Worm (Caenorhabditis elegans) whole organism, L4 larva: ENCODE data around the gene F09E5.8.

Experiments
- F37D6.2 ChIP-seq: sonication (generic microtip); optimal IDR thresholded peaks from 2 replicates; lab custom pipeline; 2016; ENCODE audit warnings: mild to moderate bottlenecking, missing genetic modification characterization, missing compliant biosample characterization
- F44E2.7 ChIP-seq: fragments of 200-800 bp; sonication (Bioruptor generic); IDR thresholded peaks from 2 replicates; pipeline ENCODE4 v2.1.2; 2022; ENCODE audit warnings: missing genetic modification characterization, missing compliant biosample characterization
- F49E8.2 ChIP-seq: sonication (generic microtip); optimal IDR thresholded peaks from 2 replicates; lab custom pipeline; 2016; ENCODE audit warnings: missing compliant biosample characterization, mild to moderate bottlenecking, missing genetic modification characterization, borderline replicate concordance
- R02D3.7 ChIP-seq: fragments of 150-350 bp; sonication (generic microtip); optimal IDR thresholded peaks from 3 replicates; lab custom pipeline; 2014; ENCODE audit warnings: missing biosample characterization, missing genetic modification characterization
- Y105C5A.15 ChIP-seq: fragments of 200-800 bp; sonication (Bioruptor generic); IDR thresholded peaks from 2 replicates; pipeline ENCODE4 v1.3.6; 2022; ENCODE audit warnings: missing genetic modification characterization, missing compliant biosample characterization
- Y48G9A.11 ChIP-seq: fragments of 200-800 bp; sonication (Bioruptor generic); IDR thresholded peaks from 2 replicates; pipeline ENCODE4 v1.3.6; 2022; ENCODE audit warnings: missing genetic modification reagents, missing genetic modification characterization, missing compliant biosample characterization
- Y5F2A.4 ChIP-seq: fragments of 200-800 bp; sonication (Bioruptor generic); optimal IDR thresholded peaks from 2 replicates; lab custom pipeline; 2018; ENCODE audit warnings: mild to moderate bottlenecking, missing genetic modification characterization, missing compliant biosample characterization
- ZK337.2 ChIP-seq: fragments of 200-800 bp; sonication (Bioruptor generic); IDR thresholded peaks from 2 replicates; pipeline ENCODE4 v1.3.6; 2022; ENCODE audit warnings: missing genetic modification reagents, missing genetic modification characterization, missing compliant biosample characterization
- ZK546.5 ChIP-seq, 2 experiments: sonication (generic microtip); optimal IDR thresholded peaks; 2 replicates each; lab custom pipeline; 2017; ENCODE audit warnings: missing biosample characterization in 2 of 2, missing genetic modification characterization in 2 of 2
- aha-1 ChIP-seq: fragments of 150-350 bp; peaks from one replicate; lab custom pipeline; 2014; ENCODE audit warnings: missing biosample characterization, missing genetic modification characterization
- arid-1 ChIP-seq: fragments of 200-800 bp; sonication (Bioruptor generic); conservative IDR thresholded peaks from 2 replicates; pipeline ENCODE4 v1.3.6; 2022; ENCODE audit warnings: missing genetic modification reagents, missing genetic modification characterization, missing compliant biosample characterization
- attf-4 ChIP-seq: sonication (generic microtip); optimal IDR thresholded peaks from 3 replicates; lab custom pipeline; 2017; ENCODE audit warnings: missing biosample characterization, missing genetic modification characterization
- ceh-32 ChIP-seq: sonication (generic microtip); optimal IDR thresholded peaks from 2 replicates; lab custom pipeline; 2016; ENCODE audit warnings: mild to moderate bottlenecking, missing genetic modification characterization, missing compliant biosample characterization; ENCODE audit not compliant: poor library complexity
- cey-2 ChIP-seq: sonication (generic microtip); optimal IDR thresholded peaks from 3 replicates; lab custom pipeline; 2017; ENCODE audit warnings: missing genetic modification characterization, mild to moderate bottlenecking, missing compliant biosample characterization, antibody characterized with exemption, borderline replicate concordance; ENCODE audit not compliant: insufficient read depth
- daf-16 ChIP-seq, 3 experiments: sonication (generic microtip); optimal IDR thresholded peaks; 2 replicates each; lab custom pipeline; 2016 to 2017; ENCODE audit warnings: missing genetic modification characterization in 3 of 3, missing genetic modification reagents in 3 of 3, mild to moderate bottlenecking in 2 of 3, missing compliant biosample characterization in 2 of 3, missing biosample characterization in 1 of 3, moderate library complexity in 1 of 3
- daf-8 ChIP-seq: fragments of 200-800 bp; sonication (Bioruptor generic); IDR thresholded peaks from 2 replicates; pipeline ENCODE4 v1.3.6; 2022; ENCODE audit warnings: missing genetic modification characterization, missing compliant biosample characterization
- gei-8 ChIP-seq: fragments of 200-800 bp; sonication (Bioruptor generic); optimal IDR thresholded peaks from 2 replicates; lab custom pipeline; 2018; ENCODE audit warnings: mild to moderate bottlenecking, missing genetic modification characterization, missing compliant biosample characterization
- hif-1 ChIP-seq, 2 experiments: sonication (generic microtip); optimal IDR thresholded peaks; 2 replicates each; lab custom pipeline; 2016 to 2017; ENCODE audit warnings: missing compliant biosample characterization in 2 of 2, missing genetic modification characterization in 2 of 2, missing genetic modification reagents in 2 of 2, missing genotype in 2 of 2, mild to moderate bottlenecking in 1 of 2
- hlh-30 ChIP-seq: sonication (generic microtip); optimal IDR thresholded peaks from 2 replicates; lab custom pipeline; 2017; ENCODE audit warnings: antibody characterized with exemption, mild to moderate bottlenecking, missing genetic modification characterization, missing compliant biosample characterization; ENCODE audit not compliant: insufficient read depth
- jun-1 ChIP-seq: fragments of 150-350 bp; optimal IDR thresholded peaks from 2 replicates; lab custom pipeline; 2014; ENCODE audit warnings: missing biosample characterization, missing genetic modification reagents, missing genetic modification characterization
- lin-1 ChIP-seq: fragments of 200-800 bp; sonication (Bioruptor generic); IDR thresholded peaks from 2 replicates; pipeline ENCODE4 v1.3.6; 2022; ENCODE audit warnings: missing genetic modification reagents, missing genetic modification characterization, missing compliant biosample characterization
- lin-13 ChIP-seq: fragments of 150-350 bp; optimal IDR thresholded peaks from 2 replicates; lab custom pipeline; 2014; ENCODE audit warnings: missing biosample characterization, missing genetic modification reagents, missing genetic modification characterization
- lin-15B ChIP-seq: fragments of 150-350 bp; sonication (generic microtip); optimal IDR thresholded peaks from 3 replicates; lab custom pipeline; 2014; ENCODE audit warnings: missing biosample characterization, missing genetic modification characterization
- lin-29 ChIP-seq: fragments of 200-800 bp; sonication (Bioruptor generic); IDR thresholded peaks from 2 replicates; pipeline ENCODE4 v1.3.6; 2022; ENCODE audit warnings: missing genetic modification reagents, missing genetic modification characterization, missing compliant biosample characterization
- lin-39 ChIP-seq: fragments of 150-350 bp; optimal IDR thresholded peaks from 2 replicates; lab custom pipeline; 2014; ENCODE audit warnings: missing biosample characterization, missing genetic modification reagents, missing genetic modification characterization
- lsy-2 ChIP-seq, 2 experiments: fragments of 150-350 bp in 1 of 2; sonication (generic microtip) in 1 of 2; optimal IDR thresholded peaks; 2 replicates each; lab custom pipeline; 2014 to 2017; ENCODE audit warnings: missing biosample characterization in 2 of 2, missing genetic modification characterization in 2 of 2
- madf-5 ChIP-seq, 2 experiments: fragments of 200-800 bp; sonication (Bioruptor generic); IDR thresholded peaks; 2 replicates each; pipeline ENCODE4 v1.3.6; 2022; ENCODE audit warnings: missing compliant biosample characterization in 2 of 2, missing genetic modification characterization in 2 of 2
- mdl-1 ChIP-seq, 2 experiments: fragments of 150-350 bp in 1 of 2; sonication (generic microtip) in 1 of 2; optimal IDR thresholded peaks; 2 replicates each; lab custom pipeline; 2014 to 2017; ENCODE audit warnings: missing biosample characterization in 2 of 2, missing genetic modification characterization in 2 of 2
- mdt-29 ChIP-seq: fragments of 200-800 bp; sonication (Bioruptor generic); IDR thresholded peaks from 2 replicates; pipeline ENCODE4 v1.3.6; 2022; ENCODE audit warnings: missing genetic modification reagents, missing genetic modification characterization, missing compliant biosample characterization
- mep-1 ChIP-seq: fragments of 150-350 bp; sonication (generic microtip); optimal IDR thresholded peaks from 3 replicates; lab custom pipeline; 2014; ENCODE audit warnings: missing biosample characterization, missing genetic modification characterization
- mes-2 ChIP-seq: sonication (generic microtip); optimal IDR thresholded peaks from 2 replicates; lab custom pipeline; 2016; ENCODE audit warnings: missing genotype, mild to moderate bottlenecking, missing genetic modification characterization, missing compliant biosample characterization; ENCODE audit not compliant: poor library complexity, severe bottlenecking
- mxl-2 ChIP-seq: fragments of 200-800 bp; sonication (Bioruptor generic); conservative IDR thresholded peaks from 2 replicates; pipeline ENCODE4 v1.3.6; 2022; ENCODE audit warnings: missing genetic modification reagents, missing genetic modification characterization, missing compliant biosample characterization
- nhr-10 ChIP-seq: fragments of 150-350 bp; optimal IDR thresholded peaks from 2 replicates; lab custom pipeline; 2014; ENCODE audit warnings: missing biosample characterization, missing genetic modification characterization
- nhr-25 ChIP-seq: sonication (generic microtip); optimal IDR thresholded peaks from 2 replicates; lab custom pipeline; 2017; ENCODE audit warnings: missing genetic modification characterization, mild to moderate bottlenecking, missing compliant biosample characterization, antibody characterized with exemption, moderate library complexity, borderline replicate concordance; ENCODE audit not compliant: insufficient read depth
- nhr-28 ChIP-seq: fragments of 150-350 bp; optimal IDR thresholded peaks from 2 replicates; lab custom pipeline; 2014; ENCODE audit warnings: missing biosample characterization, missing genetic modification characterization
- nhr-42 ChIP-seq: fragments of 200-800 bp; sonication (Bioruptor generic); IDR thresholded peaks from 2 replicates; pipeline ENCODE4 v1.3.6; 2022; ENCODE audit warnings: missing genetic modification characterization, missing compliant biosample characterization
- nhr-48 ChIP-seq: sonication (generic microtip); optimal IDR thresholded peaks from 2 replicates; lab custom pipeline; 2016; ENCODE audit warnings: mild to moderate bottlenecking, missing genetic modification characterization, missing compliant biosample characterization
- pqm-1 ChIP-seq: sonication (generic microtip); optimal IDR thresholded peaks from 2 replicates; lab custom pipeline; 2017; ENCODE audit warnings: missing biosample characterization, missing genetic modification characterization
- saeg-2 ChIP-seq: fragments of 200-800 bp; sonication (Bioruptor generic); IDR thresholded peaks from 2 replicates; pipeline ENCODE4 v1.3.6; 2022; ENCODE audit warnings: missing genetic modification reagents, missing genetic modification characterization, missing compliant biosample characterization
- sdz-12 ChIP-seq: fragments of 200-800 bp; sonication (Bioruptor generic); optimal IDR thresholded peaks from 2 replicates; lab custom pipeline; 2018; ENCODE audit warnings: mild to moderate bottlenecking, missing genetic modification characterization, missing compliant biosample characterization
- snpc-1.2 ChIP-seq: fragments of 200-800 bp; sonication (Bioruptor generic); IDR thresholded peaks from 2 replicates; pipeline ENCODE4 v1.3.6; 2022; ENCODE audit warnings: missing genetic modification reagents, missing genetic modification characterization, missing compliant biosample characterization
- snpc-4 ChIP-seq: fragments of 150-350 bp; optimal IDR thresholded peaks from 2 replicates; lab custom pipeline; 2014; ENCODE audit warnings: missing biosample characterization, missing genetic modification characterization
- spr-1 ChIP-seq: sonication (generic microtip); optimal IDR thresholded peaks from 2 replicates; lab custom pipeline; 2016; ENCODE audit warnings: mild to moderate bottlenecking, missing genetic modification characterization, missing compliant biosample characterization
- spr-3 ChIP-seq: fragments of 200-800 bp; sonication (Bioruptor generic); optimal IDR thresholded peaks from 2 replicates; lab custom pipeline; 2018; ENCODE audit warnings: mild to moderate bottlenecking, missing genetic modification characterization, missing compliant biosample characterization
- tra-1 ChIP-seq: fragments of 200-800 bp; sonication (Bioruptor generic); IDR thresholded peaks from 2 replicates; pipeline ENCODE4 v1.3.6; 2022; ENCODE audit warnings: missing genetic modification reagents, missing genetic modification characterization, missing compliant biosample characterization
- unc-39 ChIP-seq: sonication (generic microtip); optimal IDR thresholded peaks from 2 replicates; lab custom pipeline; 2017; ENCODE audit warnings: missing biosample characterization, missing genetic modification characterization
- unc-62 ChIP-seq, 3 experiments: fragments of 150-350 bp in 1 of 3; sonication (generic microtip); optimal IDR thresholded peaks in 2 of 3; peaks in 1 of 3; 1 replicate in 1 of 3; 2 replicates in 2 of 3; lab custom pipeline; 2014 to 2017; ENCODE audit warnings: missing biosample characterization in 3 of 3, missing genetic modification characterization in 3 of 3, missing genetic modification reagents in 3 of 3, missing genotype in 1 of 3
- zip-11 ChIP-seq: fragments of 200-800 bp; sonication (Bioruptor generic); IDR thresholded peaks from 2 replicates; pipeline ENCODE4 v1.3.6; 2022; ENCODE audit warnings: missing genetic modification characterization, missing compliant biosample characterization
- zip-2 ChIP-seq: fragments of 150-350 bp; optimal IDR thresholded peaks from 2 replicates; lab custom pipeline; 2014; ENCODE audit warnings: missing biosample characterization, missing genetic modification characterization

F09E5.8 gene

DNA sequence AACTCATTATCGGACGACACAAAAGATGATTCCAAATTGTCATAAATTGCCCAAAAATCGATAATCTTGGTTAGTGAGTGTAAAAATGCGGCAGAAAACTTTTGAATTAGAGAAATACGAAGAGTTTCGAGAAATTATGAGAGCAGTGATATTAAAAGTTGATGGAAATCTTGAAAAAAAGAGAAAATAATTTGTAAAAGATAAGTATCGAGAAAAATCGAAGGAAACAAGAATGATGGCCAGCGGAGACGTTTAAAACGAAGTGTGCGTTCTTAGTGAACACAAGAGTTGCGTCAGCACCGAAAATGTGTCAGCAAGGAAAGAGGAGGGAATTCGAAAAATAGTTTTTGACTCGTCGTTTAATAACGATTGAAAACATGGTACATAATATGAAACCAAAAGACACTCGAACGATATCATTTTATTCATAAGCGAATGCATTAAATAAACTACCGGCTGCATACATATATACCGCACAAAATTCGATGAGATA is 39.4 kb downstream of the F09E5.8 start, which contains the start of gene ndx-6 (continued):
- TF ChIP-seq lin-39 (tag; lab: Kevin White, UChicago), result no peak
- no peak for TF ChIP-seq saeg-2
- TF ChIP-seq hif-1 (tag; optimal IDR thresholded peaks at IDR 0.05; lab: Kevin White, UChicago), result peak in 1 of 2 experiments; percentile 43
- no peak for TF ChIP-seq pqm-1 (tag; lab: Kevin White, UChicago)
- TF ChIP-seq lin-29, result 0 out of 2 replicates have a peak, but pooled peaks have one; percentile 32
- TF ChIP-seq lsy-2 (tag; optimal IDR thresholded peaks at IDR 0.05; lab: Kevin White, UChicago), result peak; percentile 73 to 94
- TF ChIP-seq F44E2.7 (GFP tag; lab: Robert Waterston, UW), result no peak
- TF ChIP-seq mep-1 (tag; lab: Kevin White, UChicago), result peak; percentile 86
- TF ChIP-seq cey-2 (tag; lab: Kevin White, UChicago), result no peak
- TF ChIP-seq unc-62 (GFP tag; optimal IDR thresholded peaks at IDR 0.05 in 1 of 2; lab: Kevin White, UChicago), result peak in 1 of 2 experiments; percentile 89
- no peak for TF ChIP-seq unc-62 (tag; optimal IDR thresholded peaks at IDR 0.05; lab: Kevin White, UChicago)
- TF ChIP-seq nhr-42 (GFP tag; lab: Robert Waterston, UW), result 0 out of 2 replicates have a peak, but pooled peaks have one; percentile 64
- TF ChIP-seq unc-39 (tag; lab: Kevin White, UChicago), result no peak
- TF ChIP-seq tra-1 (GFP tag; lab: Robert Waterston, UW), result no peak
- TF ChIP-seq lin-13 (GFP tag; lab: Kevin White, UChicago), result peak; percentile 64
- no peak for TF ChIP-seq snpc-1.2 (GFP tag; lab: Robert Waterston, UW)
- TF ChIP-seq snpc-4 (tag; lab: Kevin White, UChicago), result no peak
- TF ChIP-seq zip-11 (GFP tag; lab: Robert Waterston, UW), result no peak
- peak; percentile 49 for TF ChIP-seq nhr-28 (tag; lab: Kevin White, UChicago)
- no peak for TF ChIP-seq attf-4 (tag; lab: Kevin White, UChicago)
- TF ChIP-seq mxl-2 (GFP tag; lab: Robert Waterston, UW), result no peak
- TF ChIP-seq aha-1 (tag; lab: Kevin White, UChicago), result peak; percentile 42
- no peak for TF ChIP-seq R02D3.7
- TF ChIP-seq mes-2 (tag; lab: Kevin White, UChicago), result peak; percentile 91
- no peak for TF ChIP-seq madf-5 (GFP tag; IDR thresholded peaks at IDR 0.05; lab: Robert Waterston, UW)
- no peak for TF ChIP-seq zip-2
- no peak for TF ChIP-seq Y5F2A.4 (GFP tag; lab: Kevin White, UChicago)
- no peak for TF ChIP-seq ZK337.2
- TF ChIP-seq lin-15B, result peak; percentile 22
- no peak for TF ChIP-seq daf-8 (GFP tag; lab: Robert Waterston, UW)
- TF ChIP-seq sdz-12 (GFP tag; lab: Kevin White, UChicago), result no peak
- TF ChIP-seq nhr-25 (tag; lab: Kevin White, UChicago), result peak; percentile 76
- TF ChIP-seq F49E8.2 (tag; lab: Kevin White, UChicago), result no peak
- TF ChIP-seq Y105C5A.15 (GFP tag; lab: Robert Waterston, UW), result no peak
- TF ChIP-seq spr-1 (tag; lab: Kevin White, UChicago), result peak; percentile 66
- TF ChIP-seq daf-16 (GFP tag; optimal IDR thresholded peaks at IDR 0.05; lab: Kevin White, UChicago), result no peak
- TF ChIP-seq daf-16 (tag; optimal IDR thresholded peaks at IDR 0.05; lab: Kevin White, UChicago), result peak; percentile 47
- TF ChIP-seq hlh-30, result peak; percentile 66
- TF ChIP-seq mdl-1 (tag; optimal IDR thresholded peaks at IDR 0.05; lab: Kevin White, UChicago), result peak in 1 of 2 experiments; percentile 27
- TF ChIP-seq spr-3 (GFP tag; lab: Kevin White, UChicago), result peak; percentile 18
- TF ChIP-seq ceh-32 (tag; lab: Kevin White, UChicago), result no peak
- TF ChIP-seq F37D6.2 (tag; lab: Kevin White, UChicago), result peak; percentile 31
- no peak for TF ChIP-seq Y48G9A.11
- no peak for TF ChIP-seq mdt-29 (GFP tag; lab: Robert Waterston, UW)
- TF ChIP-seq gei-8, result no peak
- TF ChIP-seq arid-1 (GFP tag; lab: Robert Waterston, UW), result peak; percentile 62; the same call in 1 of the 2 replicates
- TF ChIP-seq nhr-10 (tag; lab: Kevin White, UChicago), result no peak
- TF ChIP-seq ZK546.5 (tag; optimal IDR thresholded peaks at IDR 0.05; lab: Kevin White, UChicago), result no peak
- no peak for TF ChIP-seq lin-1 (GFP tag; lab: Robert Waterston, UW)
- TF ChIP-seq nhr-48, result peak; percentile 67
- peak; percentile 26 for TF ChIP-seq jun-1 (tag; lab: Kevin White, UChicago)
